Fruit fly (Drosophila melanogaster) whole organism, embryonic: ENCODE measurements around the gene CG13996.
A peak's percentile ranks its signal among the peaks of the same experiment; 100 is the strongest.

Experiments used
- Atf3 ChIP-seq: fragments of 200-800 bp; sonication (Bioruptor generic); optimal IDR thresholded peaks from 3 replicates; lab custom pipeline; 2016; ENCODE audit warnings: missing biosample characterization, missing genetic modification characterization
- B-H1 ChIP-seq: fragments of 200-800 bp; sonication (Bioruptor generic); IDR thresholded peaks from 3 replicates; pipeline ENCODE4 v1.3.6; 2022; ENCODE audit warnings: missing biosample characterization, missing genetic modification characterization
- BEAF-32 ChIP-seq: fragments of 200-800 bp; sonication (Bioruptor generic); optimal IDR thresholded peaks from 3 replicates; lab custom pipeline; 2017; ENCODE audit warnings: missing biosample characterization, missing genetic modification characterization, mild to moderate bottlenecking, moderate library complexity, missing genetic modification reagents
- CG10366 ChIP-seq: fragments of 200-800 bp; sonication (Bioruptor generic); IDR thresholded peaks from 2 replicates; pipeline ENCODE4 v1.3.6; 2022; ENCODE audit warnings: missing biosample characterization, missing genetic modification characterization
- CG10431 ChIP-seq: fragments of 200-800 bp; sonication (Bioruptor generic); optimal IDR thresholded peaks from 3 replicates; lab custom pipeline; 2018; ENCODE audit warnings: missing biosample characterization, mild to moderate bottlenecking, missing genetic modification characterization
- CG10959 ChIP-seq: fragments of 200-800 bp; sonication (Bioruptor generic); IDR thresholded peaks from 2 replicates; pipeline ENCODE4 v1.3.6; 2022; ENCODE audit warnings: missing biosample characterization, missing genetic modification characterization
- CG12219 ChIP-seq: fragments of 200-800 bp; sonication (Bioruptor generic); optimal IDR thresholded peaks from 3 replicates; lab custom pipeline; 2018; ENCODE audit warnings: missing biosample characterization, mild to moderate bottlenecking, missing genetic modification characterization
- CG14050 ChIP-seq: fragments of 200-800 bp; sonication (Bioruptor generic); IDR thresholded peaks from 3 replicates; pipeline ENCODE4 v1.3.6; 2022; ENCODE audit warnings: missing biosample characterization, missing genetic modification characterization
- CG14710 ChIP-seq: fragments of 200-800 bp; sonication (Bioruptor generic); optimal IDR thresholded peaks from 3 replicates; lab custom pipeline; 2019; ENCODE audit warnings: missing biosample characterization, mild to moderate bottlenecking, missing genetic modification characterization, moderate library complexity
- CG15073 ChIP-seq: fragments of 200-800 bp; sonication (Bioruptor generic); optimal IDR thresholded peaks from 2 replicates; lab custom pipeline; 2016; ENCODE audit warnings: missing biosample characterization, missing genetic modification characterization
- CG15269 ChIP-seq: fragments of 200-800 bp; sonication (Bioruptor generic); optimal IDR thresholded peaks from 2 replicates; lab custom pipeline; 2018; ENCODE audit warnings: missing biosample characterization, mild to moderate bottlenecking, missing genetic modification characterization, moderate library complexity
- CG15479 ChIP-seq: fragments of 200-800 bp; sonication (Bioruptor generic); optimal IDR thresholded peaks from 3 replicates; lab custom pipeline; 2019; ENCODE audit warnings: missing biosample characterization, mild to moderate bottlenecking, missing genetic modification characterization, moderate library complexity
- CG16779 ChIP-seq: fragments of 200-800 bp; sonication (Bioruptor generic); IDR thresholded peaks from 2 replicates; pipeline ENCODE4 v1.3.6; 2022; ENCODE audit warnings: missing biosample characterization, missing genetic modification characterization
- CG16863 ChIP-seq: fragments of 200-800 bp; sonication (Bioruptor generic); optimal IDR thresholded peaks from 3 replicates; lab custom pipeline; 2016; ENCODE audit warnings: missing biosample characterization, missing genetic modification characterization
- CG17829 ChIP-seq: fragments of 200-800 bp; optimal IDR thresholded peaks from 2 replicates; lab custom pipeline; 2019; ENCODE audit warnings: missing biosample characterization, mild to moderate bottlenecking, missing genetic modification characterization, moderate library complexity
- CG1832 ChIP-seq: fragments of 200-800 bp; sonication (Bioruptor generic); optimal IDR thresholded peaks from 2 replicates; lab custom pipeline; 2017; ENCODE audit warnings: missing biosample characterization, mild to moderate bottlenecking, missing genetic modification characterization, inconsistent platforms
- CG18599 ChIP-seq: fragments of 200-800 bp; sonication (Bioruptor generic); optimal IDR thresholded peaks from 3 replicates; lab custom pipeline; 2017; ENCODE audit warnings: missing biosample characterization, missing genetic modification characterization, mild to moderate bottlenecking, moderate library complexity, missing genetic modification reagents
- CG2120 ChIP-seq: fragments of 200-800 bp; sonication (Bioruptor generic); optimal IDR thresholded peaks from 3 replicates; lab custom pipeline; 2016; ENCODE audit warnings: missing biosample characterization, missing genetic modification characterization
- CG2712 ChIP-seq: fragments of 200-800 bp; optimal IDR thresholded peaks from 3 replicates; lab custom pipeline; 2019; ENCODE audit warnings: missing biosample characterization, mild to moderate bottlenecking, missing genetic modification characterization, moderate library complexity
- CG3407 ChIP-seq: fragments of 200-800 bp; sonication (Bioruptor generic); optimal IDR thresholded peaks from 2 replicates; lab custom pipeline; 2018; ENCODE audit warnings: missing biosample characterization, mild to moderate bottlenecking, missing genetic modification characterization
- CG34422 ChIP-seq: fragments of 200-800 bp; sonication (Bioruptor generic); IDR thresholded peaks from 3 replicates; pipeline ENCODE4 v1.3.6; 2022; ENCODE audit warnings: missing biosample characterization, missing genetic modification characterization
- CG3838 ChIP-seq: fragments of 200-800 bp; sonication (Bioruptor generic); optimal IDR thresholded peaks from 3 replicates; lab custom pipeline; 2016; ENCODE audit warnings: missing biosample characterization, missing genetic modification characterization
- CG4328 ChIP-seq: fragments of 200-800 bp; sonication (Bioruptor generic); optimal IDR thresholded peaks from 3 replicates; lab custom pipeline; 2017; ENCODE audit warnings: missing biosample characterization, missing genetic modification reagents, missing genetic modification characterization
- CG4404 ChIP-seq: fragments of 200-800 bp; sonication (Bioruptor generic); IDR thresholded peaks from 2 replicates; pipeline ENCODE4 v1.3.6; 2022; ENCODE audit warnings: missing biosample characterization, missing genetic modification characterization
- CG4424 ChIP-seq: fragments of 200-800 bp; sonication (Bioruptor generic); optimal IDR thresholded peaks from 3 replicates; lab custom pipeline; 2016; ENCODE audit warnings: missing biosample characterization, missing genetic modification characterization
- CG6854 ChIP-seq: fragments of 200-800 bp; sonication (Bioruptor generic); optimal IDR thresholded peaks from 3 replicates; lab custom pipeline; 2017; ENCODE audit warnings: missing biosample characterization, mild to moderate bottlenecking, missing genetic modification characterization
- CG7745 ChIP-seq: fragments of 200-800 bp; sonication (Bioruptor generic); optimal IDR thresholded peaks from 2 replicates; lab custom pipeline; 2018; ENCODE audit warnings: missing biosample characterization, mild to moderate bottlenecking, missing genetic modification characterization, moderate library complexity
- CG9876 ChIP-seq: fragments of 200-800 bp; sonication (Bioruptor generic); optimal IDR thresholded peaks from 2 replicates; lab custom pipeline; 2016; ENCODE audit warnings: missing biosample characterization, missing genetic modification characterization
- Dll ChIP-seq: fragments of 200-800 bp; sonication (Bioruptor generic); IDR thresholded peaks from 4 replicates; pipeline ENCODE4 v1.3.6; 2022; ENCODE audit warnings: missing biosample characterization, missing genetic modification characterization; ENCODE audit not compliant: partially characterized antibody
- Dp ChIP-seq: fragments of 200-800 bp; sonication (Bioruptor generic); optimal IDR thresholded peaks from 2 replicates; lab custom pipeline; 2018; ENCODE audit warnings: missing biosample characterization, mild to moderate bottlenecking, missing genetic modification characterization, moderate library complexity
- Dref ChIP-seq: fragments of 200-800 bp; sonication (Bioruptor generic); IDR thresholded peaks from 2 replicates; pipeline ENCODE4 v1.3.6; 2022; ENCODE audit warnings: missing biosample characterization, missing genetic modification characterization
- HLH54F ChIP-seq: fragments of 200-800 bp; sonication (Bioruptor generic); optimal IDR thresholded peaks from 3 replicates; lab custom pipeline; 2016; ENCODE audit warnings: missing biosample characterization, missing genetic modification characterization
- Poxn ChIP-seq: fragments of 200-800 bp; sonication (Bioruptor generic); IDR thresholded peaks from 2 replicates; pipeline ENCODE4 v1.3.6; 2022; ENCODE audit warnings: missing biosample characterization, missing genetic modification characterization
- Ssrp ChIP-seq: fragments of 200-800 bp; sonication (Bioruptor generic); optimal IDR thresholded peaks from 2 replicates; lab custom pipeline; 2018; ENCODE audit warnings: missing biosample characterization, mild to moderate bottlenecking, missing genetic modification characterization, moderate library complexity
- Trl ChIP-seq, 3 experiments: fragments of >200 bp in 2 of 3; fragments of 200-800 bp in 1 of 3; sonication (Bioruptor generic) in 1 of 3; optimal IDR thresholded peaks; 2 replicates in 1 of 3; 3 replicates in 2 of 3; lab custom pipeline; 2016 to 2017; ENCODE audit warnings: missing biosample characterization in 1 of 3, missing genetic modification characterization in 1 of 3
- amos ChIP-seq: fragments of 200-800 bp; sonication (Bioruptor generic); IDR thresholded peaks from 2 replicates; pipeline ENCODE4 v1.3.6; 2022; ENCODE audit warnings: missing biosample characterization, missing genetic modification characterization; ENCODE audit not compliant: partially characterized antibody
- caup ChIP-seq: fragments of 200-800 bp; sonication (Bioruptor generic); optimal IDR thresholded peaks from 3 replicates; lab custom pipeline; 2017; ENCODE audit warnings: missing biosample characterization, mild to moderate bottlenecking, missing genetic modification characterization, moderate library complexity; ENCODE audit not compliant: severe bottlenecking
- cg ChIP-seq: fragments of 200-800 bp; sonication (Bioruptor generic); optimal IDR thresholded peaks from 3 replicates; lab custom pipeline; 2019; ENCODE audit warnings: missing biosample characterization, mild to moderate bottlenecking, missing genetic modification characterization, moderate library complexity
- croc ChIP-seq: fragments of 200-800 bp; sonication (Bioruptor generic); conservative IDR thresholded peaks from 3 replicates; pipeline ENCODE4 v1.3.6; 2022; ENCODE audit warnings: missing biosample characterization, missing genetic modification characterization
- grn ChIP-seq: fragments of 200-800 bp; sonication (Bioruptor generic); optimal IDR thresholded peaks from 3 replicates; lab custom pipeline; 2017; ENCODE audit warnings: missing biosample characterization, missing genetic modification characterization
- ken ChIP-seq: fragments of 200-800 bp; sonication (Bioruptor generic); IDR thresholded peaks from 3 replicates; pipeline ENCODE4 v1.3.6; 2022; ENCODE audit warnings: missing biosample characterization, missing genetic modification characterization
- lbe ChIP-seq: fragments of 200-800 bp; sonication (Bioruptor generic); optimal IDR thresholded peaks from 2 replicates; lab custom pipeline; 2016; ENCODE audit warnings: missing biosample characterization, mild to moderate bottlenecking, missing genetic modification characterization
- luna ChIP-seq: fragments of 200-800 bp; sonication (Bioruptor generic); optimal IDR thresholded peaks from 2 replicates; lab custom pipeline; 2016; ENCODE audit warnings: missing biosample characterization, missing genetic modification characterization
- nerfin-1 ChIP-seq: fragments of 200-800 bp; sonication (Bioruptor generic); optimal IDR thresholded peaks from 3 replicates; lab custom pipeline; 2019; ENCODE audit warnings: missing biosample characterization, mild to moderate bottlenecking, missing genetic modification characterization, moderate library complexity
- onecut ChIP-seq: fragments of 200-800 bp; sonication (Bioruptor generic); IDR thresholded peaks from 2 replicates; pipeline ENCODE4 v1.3.6; 2022; ENCODE audit warnings: missing biosample characterization, missing genetic modification characterization
- pum ChIP-seq: fragments of 200-800 bp; sonication (Bioruptor generic); optimal IDR thresholded peaks from 2 replicates; lab custom pipeline; 2016; ENCODE audit warnings: missing biosample characterization, missing genetic modification characterization
- sens-2 ChIP-seq: fragments of 200-800 bp; sonication (Bioruptor generic); IDR thresholded peaks from 2 replicates; pipeline ENCODE4 v1.3.6; 2022; ENCODE audit warnings: missing biosample characterization, missing genetic modification characterization
- slp2 ChIP-seq: fragments of 200-800 bp; sonication (Bioruptor generic); optimal IDR thresholded peaks from 2 replicates; lab custom pipeline; 2016; ENCODE audit warnings: missing biosample characterization, missing genetic modification characterization
- stc ChIP-seq: fragments of 200-800 bp; sonication (Bioruptor generic); IDR thresholded peaks from 2 replicates; pipeline ENCODE4 v1.3.6; 2022; ENCODE audit warnings: missing biosample characterization, missing genetic modification characterization
- tup ChIP-seq: fragments of 200-800 bp; sonication (Bioruptor generic); optimal IDR thresholded peaks from 2 replicates; lab custom pipeline; 2016; ENCODE audit warnings: missing biosample characterization, mild to moderate bottlenecking, missing genetic modification characterization, moderate library complexity

CG13996 gene

DNA sequence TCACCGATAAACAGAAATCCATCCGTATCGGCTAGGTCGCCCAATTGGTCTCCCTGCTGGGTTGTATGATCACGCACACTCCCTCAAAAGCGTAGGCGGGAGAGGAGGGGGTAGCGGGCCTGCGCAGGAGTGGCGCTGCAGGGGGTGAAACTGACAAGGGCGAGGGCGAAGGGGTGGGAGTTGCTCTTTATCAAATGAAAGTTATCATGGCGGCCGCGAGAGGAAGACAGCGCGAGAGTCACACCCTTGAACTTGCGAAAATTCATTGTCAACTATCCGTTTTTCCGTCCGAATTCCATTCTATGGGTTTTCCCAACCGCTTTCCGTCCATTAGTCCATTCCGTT lies 41.6 kb upstream of the CG13996 start (continued):
- no peak for TF ChIP-seq CG14710 (tag; lab: Kevin White, UChicago)
- no peak for TF ChIP-seq CG10959
- no peak for TF ChIP-seq CG3407
- TF ChIP-seq CG10431 (GFP tag; lab: Kevin White, UChicago) = no peak
- peak; percentile 49 for TF ChIP-seq grn (GFP tag; lab: Kevin White, UChicago)
- no peak for TF ChIP-seq Dll (GFP tag; lab: Robert Waterston, UW)
- no peak for TF ChIP-seq CG4424
- no peak for TF ChIP-seq croc
- TF ChIP-seq B-H1 = no peak
- TF ChIP-seq CG15269 (tag; lab: Kevin White, UChicago) = no peak
- peak; percentile 79 for TF ChIP-seq CG15479 (GFP tag; lab: Kevin White, UChicago)
- TF ChIP-seq CG10366 (GFP tag; lab: Robert Waterston, UW) = no peak
- no peak for TF ChIP-seq CG12219 (GFP tag; lab: Kevin White, UChicago)
- TF ChIP-seq Dref (GFP tag; lab: Robert Waterston, UW) = no peak
- no peak for TF ChIP-seq Ssrp
- no peak for TF ChIP-seq CG3838 (GFP tag; lab: Kevin White, UChicago)
- TF ChIP-seq CG7745 = no peak
- no peak for TF ChIP-seq CG2120
- TF ChIP-seq HLH54F (GFP tag; lab: Kevin White, UChicago) = no peak
- TF ChIP-seq ken (GFP tag; lab: Robert Waterston, UW) = no peak
- TF ChIP-seq BEAF-32 (GFP tag; lab: Kevin White, UChicago) = no peak
- no peak for TF ChIP-seq CG15073 (GFP tag; lab: Kevin White, UChicago)
- no peak for TF ChIP-seq cg (GFP tag; lab: Kevin White, UChicago)
- no peak for TF ChIP-seq CG14050 (GFP tag; lab: Robert Waterston, UW)
- TF ChIP-seq lbe (GFP tag; lab: Kevin White, UChicago) = no peak
- TF ChIP-seq CG16779 (GFP tag; lab: Robert Waterston, UW) = no peak
- TF ChIP-seq amos (GFP tag; lab: Robert Waterston, UW) = no peak
- peak; percentile 46 for TF ChIP-seq CG1832 (GFP tag; lab: Kevin White, UChicago)
- TF ChIP-seq CG4328 (GFP tag; lab: Kevin White, UChicago) = no peak
- no peak for TF ChIP-seq Trl (optimal IDR thresholded peaks at IDR 0.05; lab: Kevin White, UChicago)
- no peak for TF ChIP-seq Trl (GFP tag; optimal IDR thresholded peaks at IDR 0.05; lab: Kevin White, UChicago)
- TF ChIP-seq CG16863 (GFP tag; lab: Kevin White, UChicago) = no peak
- TF ChIP-seq stc (GFP tag; lab: Robert Waterston, UW) = no peak
- no peak for TF ChIP-seq slp2 (GFP tag; lab: Kevin White, UChicago)

DNA sequence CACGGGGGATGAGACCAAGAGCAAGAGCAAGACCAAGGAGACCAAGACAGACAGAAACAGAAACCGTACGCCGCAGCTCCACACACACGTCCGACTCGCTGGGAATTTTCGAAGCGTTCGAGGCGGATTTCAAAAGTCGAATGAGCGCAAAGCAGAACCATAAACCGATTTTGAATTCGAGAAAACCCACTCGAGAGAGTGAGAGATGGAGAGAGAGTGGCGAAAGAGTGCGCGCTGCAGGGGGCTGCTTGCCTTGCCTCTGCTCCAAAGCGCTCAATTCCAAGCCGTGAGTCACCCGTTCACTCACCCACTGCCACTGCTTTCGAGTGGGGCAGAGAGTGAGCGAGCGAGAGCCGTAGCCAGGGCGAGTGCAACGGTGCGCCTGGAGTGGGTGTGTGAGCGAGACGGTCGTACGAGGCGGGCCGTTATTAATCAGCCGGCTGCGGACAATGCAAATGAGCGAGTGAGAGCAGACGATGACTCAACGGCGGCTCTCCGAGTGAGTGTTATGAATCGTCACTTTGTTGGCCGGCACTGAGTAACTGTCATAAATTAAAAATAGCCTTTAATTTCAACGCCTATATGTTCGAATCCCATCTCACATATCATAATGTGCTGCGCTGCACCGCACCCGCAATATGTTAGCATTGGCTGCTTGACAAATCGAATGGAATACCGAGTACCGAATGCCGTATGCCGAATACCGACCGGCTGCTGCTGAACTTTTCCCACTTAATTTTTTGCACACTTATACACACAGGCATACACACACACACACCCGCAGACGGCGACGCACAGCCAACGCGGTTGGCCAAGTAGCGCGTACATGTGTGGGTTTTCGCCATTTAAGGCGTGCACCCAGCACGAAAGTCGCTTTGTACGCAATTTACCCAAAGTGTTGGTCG lies 40.4 kb upstream of the CG13996 start:
- peak; percentile 65 for TF ChIP-seq CG6854 (GFP tag; lab: Kevin White, UChicago)
- peak; percentile 19 for TF ChIP-seq caup (GFP tag; lab: Kevin White, UChicago)
- peak; percentile 8; the same call in 1 of the 2 replicates for TF ChIP-seq onecut (GFP tag; lab: Robert Waterston, UW)
- no peak for TF ChIP-seq CG34422
- TF ChIP-seq nerfin-1 (tag; lab: Kevin White, UChicago) = peak; percentile 32
- TF ChIP-seq luna (GFP tag; lab: Kevin White, UChicago) = no peak
- no peak for TF ChIP-seq Poxn (GFP tag; lab: Robert Waterston, UW)
- no peak for TF ChIP-seq Atf3 (GFP tag; lab: Kevin White, UChicago)
- peak; percentile 34 for TF ChIP-seq CG2712 (tag; lab: Kevin White, UChicago)
- no peak for TF ChIP-seq pum (GFP tag; lab: Kevin White, UChicago)
- TF ChIP-seq CG4404 (GFP tag; lab: Robert Waterston, UW) = no peak
- peak; percentile 5 for TF ChIP-seq CG17829
- TF ChIP-seq Dp = no peak
- TF ChIP-seq sens-2 (GFP tag; lab: Robert Waterston, UW) = no peak
- peak; percentile 67 for TF ChIP-seq CG18599
- TF ChIP-seq tup (GFP tag; lab: Kevin White, UChicago) = no peak
- no peak for TF ChIP-seq CG9876
